Fruit fly (Drosophila melanogaster) S2 (cell line): ENCODE data around the gene CG32814.

Experiments
- CG8478 ChIP-seq: fragments of >200 bp; optimal IDR thresholded peaks from 2 replicates; lab custom pipeline; 2018
- CTCF ChIP-seq, 2 experiments: fragments of >200 bp; optimal IDR thresholded peaks; 2 replicates each; lab custom pipeline; 2018

Gene CG32814

dm6 chrX:998884-999283 is 27.6 kb downstream of the CG32814 start:
- TF ChIP-seq CG8478 (lab: Kevin White, UChicago) (no peak), CTCF (optimal IDR thresholded peaks at IDR 0.05; lab: Kevin White, UChicago) (no peak)

- no peak for TF ChIP-seq CG8478 (lab: Kevin White, UChicago)
- no peak for TF ChIP-seq CTCF (optimal IDR thresholded peaks at IDR 0.05; lab: Kevin White, UChicago)
Observed at dm6 chrX:990218-990617, 36.3 kb downstream of the CG32814 start, which contains the start of gene CG18823. CG18823 (plus strand) TSS chrX:990518.

- TF ChIP-seq CTCF (optimal IDR thresholded peaks at IDR 0.05; lab: Kevin White, UChicago) (no peak), CG8478 (lab: Kevin White, UChicago) (no peak)
Observed at dm6 chrX:985911-986310, 40.6 kb downstream of the CG32814 start.
